Fruit fly (Drosophila melanogaster) Kc167 (cell line): ENCODE results near the gene Rtnl1.

ENCODE experiments used
- Myc ChIP-seq: fragments of >200 bp; optimal IDR thresholded peaks from 2 replicates; lab custom pipeline; 2017; ENCODE audit warnings: missing external identifiers
- Sin3A ChIP-seq: fragments of >200 bp; optimal IDR thresholded peaks from 2 replicates; lab custom pipeline; 2018; ENCODE audit warnings: missing external identifiers
- h ChIP-seq: fragments of >200 bp; optimal IDR thresholded peaks from 3 replicates; lab custom pipeline; 2018; ENCODE audit warnings: missing external identifiers
- insv ChIP-seq: fragments of >200 bp; optimal IDR thresholded peaks from 3 replicates; lab custom pipeline; 2018; ENCODE audit warnings: missing external identifiers
- psq ChIP-seq: fragments of >200 bp; optimal IDR thresholded peaks from 2 replicates; lab custom pipeline; 2017; ENCODE audit warnings: missing external identifiers
- ttk ChIP-seq: sonication (Bioruptor generic); optimal IDR thresholded peaks from 2 replicates; lab custom pipeline; 2017; ENCODE audit warnings: missing external identifiers

dm6 chr2L:5000919-5001581 lies 8.5 kb downstream of the Rtnl1 start:
- TF ChIP-seq ttk (lab: Kevin White, UChicago) (no peak), Myc (no peak), Sin3A (lab: Kevin White, UChicago) (no peak), insv (lab: Kevin White, UChicago) (no peak), h (lab: Kevin White, UChicago) (no peak), psq (no peak)
